Fruit fly (Drosophila melanogaster): ENCODE measurements around the gene CG12541.

Gene CG12541

DNA sequence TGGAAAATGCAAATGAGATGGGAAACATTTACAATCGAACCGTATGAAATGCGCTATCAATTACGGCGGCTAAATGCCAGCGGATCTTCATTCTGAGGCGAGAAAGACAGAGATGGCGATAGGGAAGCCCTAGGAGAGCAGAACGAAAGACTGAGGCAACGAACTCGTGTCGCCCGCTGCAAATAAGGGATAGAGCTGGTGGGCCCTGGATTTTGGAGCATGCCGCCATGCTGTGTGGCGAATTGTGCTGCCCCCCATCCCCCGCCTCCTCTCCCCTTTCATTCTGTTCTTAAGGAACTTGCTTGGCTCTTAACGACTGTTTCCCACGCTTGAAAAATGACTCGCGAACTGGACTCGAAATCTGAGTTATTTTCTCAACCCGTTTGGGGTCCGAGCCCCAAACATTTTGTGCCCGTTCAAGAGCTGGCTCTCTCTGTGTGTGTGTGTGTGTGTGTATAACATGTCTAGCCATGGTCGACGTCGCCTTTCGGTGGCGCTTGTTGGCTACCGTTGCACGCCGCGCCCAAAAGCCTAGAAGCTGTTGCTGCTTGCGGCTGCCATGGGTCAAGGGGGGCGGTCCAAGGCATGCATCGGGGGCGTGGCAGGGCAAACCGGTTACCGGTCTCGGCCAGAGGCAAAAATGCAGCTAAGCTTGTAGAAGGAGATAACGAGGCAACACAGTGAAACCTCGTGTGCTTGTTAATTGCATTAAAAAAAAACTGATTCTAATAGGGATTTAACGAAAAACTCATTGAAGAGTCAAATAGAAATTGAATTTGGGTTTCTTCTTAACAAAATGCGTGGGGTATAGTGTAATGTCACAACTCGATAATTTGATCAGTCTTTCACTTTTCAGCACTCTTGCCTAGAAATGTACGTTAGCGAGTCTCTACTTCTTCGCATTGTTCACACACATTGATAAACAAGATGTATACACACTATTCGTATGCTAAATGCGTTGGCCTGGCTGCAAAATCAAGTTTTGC, 57.5 kb downstream of the CG12541 start (continued):
- TF ChIP-seq CG8944 (GFP tag; optimal IDR thresholded peaks at IDR 0.05) (no peak), phol (tag; optimal IDR thresholded peaks at IDR 0.05) (peak; percentile 15), Awh (GFP tag; IDR thresholded peaks at IDR 0.05) (0 out of 2 replicates have a peak, but pooled peaks have one; percentile 28), HLH4C (GFP tag; IDR thresholded peaks at IDR 0.05; ENCODE audit: partially characterized antibody) (no peak), CG17328 (GFP tag; IDR thresholded peaks at IDR 0.05) (no peak), Usf (GFP tag; optimal IDR thresholded peaks at IDR 0.05) (no peak), Hr39 (optimal IDR thresholded peaks at IDR 0.05) (no peak), sd (tag; optimal IDR thresholded peaks at IDR 0.05) (peak; percentile 54), da (GFP tag; optimal IDR thresholded peaks at IDR 0.05) (no peak), HHEX (GFP tag; optimal IDR thresholded peaks at IDR 0.05) (no peak), Fer3 (tag; optimal IDR thresholded peaks at IDR 0.05) (no peak), CG5180 (GFP tag; optimal IDR thresholded peaks at IDR 0.05) (no peak), Atf6 (GFP tag; IDR thresholded peaks at IDR 0.05) (no peak), tna (GFP tag; IDR thresholded peaks at IDR 0.05; ENCODE audit: partially characterized antibody) (no peak), CG1603 (tag; optimal IDR thresholded peaks at IDR 0.05) (peak; percentile 8), grau (tag; optimal IDR thresholded peaks at IDR 0.05) (peak; percentile 85), ab (GFP tag; optimal IDR thresholded peaks at IDR 0.05) (no peak), CG11695 (GFP tag; IDR thresholded peaks at IDR 0.05) (0 out of 3 replicates have a peak, but pooled peaks have one; percentile 37), CG3065 (GFP tag; optimal IDR thresholded peaks at IDR 0.05) (no peak), stc (GFP tag; IDR thresholded peaks at IDR 0.05) (0 out of 2 replicates have a peak, but pooled peaks have one; percentile 14), CG7839 (tag; optimal IDR thresholded peaks at IDR 0.05) (peak; percentile 16), CG2712 (tag; optimal IDR thresholded peaks at IDR 0.05) (no peak), CG4820 (GFP tag; optimal IDR thresholded peaks at IDR 0.05) (no peak), nom (GFP tag; optimal IDR thresholded peaks at IDR 0.05) (peak; percentile 45), Fer2 (tag; optimal IDR thresholded peaks at IDR 0.05) (no peak), Rx (GFP tag; IDR thresholded peaks at IDR 0.05) (no peak), D19A (tag; optimal IDR thresholded peaks at IDR 0.05) (no peak), CG34376 (GFP tag; optimal IDR thresholded peaks at IDR 0.05) (no peak), CG17359 (tag; optimal IDR thresholded peaks at IDR 0.05) (peak; percentile 3), C15 (GFP tag; IDR thresholded peaks at IDR 0.05) (no peak), dan (GFP tag; IDR thresholded peaks at IDR 0.05) (no peak), CG12104 (GFP tag; optimal IDR thresholded peaks at IDR 0.05) (no peak), Dbx (GFP tag; IDR thresholded peaks at IDR 0.05) (no peak), CG32772 (GFP tag; IDR thresholded peaks at IDR 0.05) (no peak), Spps (tag; optimal IDR thresholded peaks at IDR 0.05) (no peak), CG42726 (GFP tag; IDR thresholded peaks at IDR 0.05; ENCODE audit: partially characterized antibody) (no peak), sisA (GFP tag; IDR thresholded peaks at IDR 0.05) (0 out of 2 replicates have a peak, but pooled peaks have one; percentile 10), CG15514 (GFP tag; optimal IDR thresholded peaks at IDR 0.05) (no peak), sqz (GFP tag; optimal IDR thresholded peaks at IDR 0.05) (peak; percentile 13), hb (GFP tag; IDR thresholded peaks at IDR 0.05; ENCODE audit: partially characterized antibody) (no peak), slp2 (GFP tag; optimal IDR thresholded peaks at IDR 0.05) (no peak), kni (GFP tag; optimal IDR thresholded peaks at IDR 0.05) (peak; percentile 26), Deaf1 (tag; optimal IDR thresholded peaks at IDR 0.05) (no peak), lbe (GFP tag; optimal IDR thresholded peaks at IDR 0.05) (peak; percentile 23), CG11247 (GFP tag; IDR thresholded peaks at IDR 0.05) (peak; percentile 34; the same call in 1 of the 2 replicates), sc (optimal IDR thresholded peaks at IDR 0.05) (no peak), sc (GFP tag; optimal IDR thresholded peaks at IDR 0.05) (no peak)

Measured in whole organism, embryonic.